Worm (Caenorhabditis elegans): ENCODE results near the gene ZK856.11.

ce11 chrV:10247673-10248239, 43.0 kb upstream of the ZK856.11 start:
- TF ChIP-seq mml-1 (tag; optimal IDR thresholded peaks at IDR 0.05) (no peak), lin-39 (tag; optimal IDR thresholded peaks at IDR 0.05) (no peak), nfya-1 (tag; optimal IDR thresholded peaks at IDR 0.05; ENCODE audit: insufficient read depth) (no peak), nhr-77 (tag; optimal IDR thresholded peaks at IDR 0.05) (no peak), egl-27 (tag; optimal IDR thresholded peaks at IDR 0.05) (no peak), nhr-76 (tag; optimal IDR thresholded peaks at IDR 0.05) (no peak), pqm-1 (tag; optimal IDR thresholded peaks at IDR 0.05) (no peak), fkh-10 (GFP tag; optimal IDR thresholded peaks at IDR 0.05) (no peak), pha-4 (tag; optimal IDR thresholded peaks at IDR 0.05) (no peak), ama-1 (optimal IDR thresholded peaks at IDR 0.05) (peak; percentile 75)
